In genomic region chr3R:26017294-26017770, dm6 we compare ENCODE assay signal across 1 fruit fly cellular context.
TF ChIP-seq lines count a peak whose summit lies in the region.

No protein-coding gene starts in this region.

TF ChIP-seq in whole organism, embryonic, 481 proteins besides CTCF, POLR2A, EP300 and RAD21 (continued from another document):
- no peak for TF ChIP-seq Blimp-1 (GFP tag; optimal IDR thresholded peaks at IDR 0.05; lab: Kevin White, UChicago)
- peak in 1 of 2 experiments; percentile 26 for TF ChIP-seq Trl (optimal IDR thresholded peaks at IDR 0.05; lab: Kevin White, UChicago)
- TF ChIP-seq Trl (GFP tag; optimal IDR thresholded peaks at IDR 0.05; lab: Kevin White, UChicago): no peak
- TF ChIP-seq z (GFP tag; IDR thresholded peaks at IDR 0.05; lab: Robert Waterston, UW): peak; percentile 82; the same call in 2 of the 3 replicates
- no peak for TF ChIP-seq pho (GFP tag; optimal IDR thresholded peaks at IDR 0.05; lab: Kevin White, UChicago)
- TF ChIP-seq Ets65A (GFP tag; lab: Kevin White, UChicago): peak; percentile 67
- TF ChIP-seq CG34376 (GFP tag; optimal IDR thresholded peaks at IDR 0.05; lab: Kevin White, UChicago): no peak
- TF ChIP-seq Med (GFP tag; lab: Kevin White, UChicago): peak; percentile 72
- TF ChIP-seq Asciz (GFP tag; optimal IDR thresholded peaks at IDR 0.05; lab: Kevin White, UChicago): no peak
- TF ChIP-seq CG14860 (GFP tag; IDR thresholded peaks at IDR 0.05; lab: Robert Waterston, UW; ENCODE audit: partially characterized antibody): no peak
- peak; percentile 83; the same call in 3 of the 4 replicates for TF ChIP-seq chinmo (GFP tag; IDR thresholded peaks at IDR 0.05; lab: Robert Waterston, UW; ENCODE audit: partially characterized antibody)
- TF ChIP-seq CG2199 (GFP tag; IDR thresholded peaks at IDR 0.05; lab: Robert Waterston, UW): peak; percentile 43; the same call in 1 of the 3 replicates
- TF ChIP-seq CG12769 (tag; optimal IDR thresholded peaks at IDR 0.05; lab: Kevin White, UChicago): peak; percentile 58
- no peak for TF ChIP-seq CG6254 (GFP tag; optimal IDR thresholded peaks at IDR 0.05; lab: Kevin White, UChicago)
- peak in 1 of 2 experiments; percentile 88 for TF ChIP-seq Hr78 (GFP tag; optimal IDR thresholded peaks at IDR 0.05; lab: Kevin White, UChicago)
- TF ChIP-seq Bgb (GFP tag; IDR thresholded peaks at IDR 0.05; lab: Robert Waterston, UW; ENCODE audit: partially characterized antibody): peak; percentile 18; the same call in 1 of the 2 replicates
- no peak for TF ChIP-seq CG8089 (GFP tag; optimal IDR thresholded peaks at IDR 0.05; lab: Kevin White, UChicago)
- 0 out of 2 replicates have a peak, but pooled peaks have one; percentile 40 for TF ChIP-seq CG42726 (GFP tag; IDR thresholded peaks at IDR 0.05; lab: Robert Waterston, UW; ENCODE audit: partially characterized antibody)
- TF ChIP-seq tup (GFP tag; optimal IDR thresholded peaks at IDR 0.05; lab: Kevin White, UChicago): no peak
- peak; percentile 13 for TF ChIP-seq cad (GFP tag; optimal IDR thresholded peaks at IDR 0.05; lab: Kevin White, UChicago)
- TF ChIP-seq sima (GFP tag; optimal IDR thresholded peaks at IDR 0.05; lab: Kevin White, UChicago): no peak
- TF ChIP-seq cg (GFP tag; optimal IDR thresholded peaks at IDR 0.05; lab: Kevin White, UChicago): peak; percentile 18
- TF ChIP-seq aop (GFP tag; IDR thresholded peaks at IDR 0.05; lab: Robert Waterston, UW): 0 out of 2 replicates have a peak, but pooled peaks have one; percentile 29
- no peak for TF ChIP-seq CG5245 (GFP tag; optimal IDR thresholded peaks at IDR 0.05; lab: Kevin White, UChicago)
- no peak for TF ChIP-seq sc (optimal IDR thresholded peaks at IDR 0.05; lab: Kevin White, UChicago)
- TF ChIP-seq sc (GFP tag; optimal IDR thresholded peaks at IDR 0.05; lab: Kevin White, UChicago): no peak
- no peak for TF ChIP-seq nmo (GFP tag; optimal IDR thresholded peaks at IDR 0.05; lab: Kevin White, UChicago)
- TF ChIP-seq Opbp (GFP tag; IDR thresholded peaks at IDR 0.05; lab: Robert Waterston, UW; ENCODE audit: partially characterized antibody): peak; percentile 37; the same call in 1 of the 3 replicates
- TF ChIP-seq fu2 (GFP tag; optimal IDR thresholded peaks at IDR 0.05; lab: Kevin White, UChicago): no peak
- TF ChIP-seq pros (GFP tag; optimal IDR thresholded peaks at IDR 0.05; lab: Kevin White, UChicago): peak; percentile 44
- peak; percentile 76 for TF ChIP-seq Jarid2 (GFP tag; optimal IDR thresholded peaks at IDR 0.05; lab: Kevin White, UChicago)
- TF ChIP-seq pfk (GFP tag; optimal IDR thresholded peaks at IDR 0.05; lab: Kevin White, UChicago): no peak
- no peak for TF ChIP-seq CG14050 (GFP tag; IDR thresholded peaks at IDR 0.05; lab: Robert Waterston, UW)
- TF ChIP-seq repo (GFP tag; optimal IDR thresholded peaks at IDR 0.05; lab: Kevin White, UChicago): no peak
